Worm (Caenorhabditis elegans): ENCODE data around the gene T01H3.2.

Gene T01H3.2

DNA sequence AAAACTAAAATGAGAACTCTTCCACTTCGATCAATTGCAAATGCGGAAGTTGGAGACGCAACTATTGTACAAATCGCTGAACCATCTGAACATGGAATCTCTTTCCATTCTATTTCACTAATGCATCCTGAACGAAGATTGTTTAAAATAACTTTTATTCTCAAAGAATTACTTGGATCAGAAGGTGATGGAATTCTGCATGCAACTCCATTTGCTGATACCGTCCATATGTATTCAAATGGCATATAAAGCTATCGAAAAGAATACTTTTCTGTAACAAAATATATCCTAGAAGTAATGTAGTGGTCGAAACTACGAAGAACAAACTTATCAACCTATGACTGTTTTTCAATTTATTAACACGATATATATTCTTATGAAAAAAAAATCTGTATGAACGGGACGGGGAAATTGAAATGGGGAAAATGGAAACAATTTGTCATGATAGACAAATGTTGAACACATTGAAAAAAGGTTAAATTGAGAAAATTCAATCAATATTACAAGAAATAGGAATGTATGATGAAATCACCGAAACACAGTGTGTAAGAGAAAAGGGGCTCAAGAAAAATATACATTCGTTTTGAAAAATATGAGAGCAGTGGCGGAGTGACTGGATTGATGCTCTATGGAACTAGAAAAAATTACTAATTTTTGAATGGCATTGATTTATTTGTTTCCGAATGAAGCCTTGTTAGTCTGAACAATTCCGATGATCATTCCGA, at the start of gene T01H3.2:
T01H3.2 (minus strand) TSS at position 251 of the 725 bp plus-strand sequence.
- no peak for TF ChIP-seq pes-1 (GFP tag; IDR thresholded peaks at IDR 0.05)
- no peak for TF ChIP-seq F13C5.2 (tag; optimal IDR thresholded peaks at IDR 0.05)
- TF ChIP-seq scrt-1 (GFP tag; IDR thresholded peaks at IDR 0.05): no peak
- TF ChIP-seq hmg-4 (GFP tag; optimal IDR thresholded peaks at IDR 0.05): no peak
- no peak for TF ChIP-seq tra-4 (tag; optimal IDR thresholded peaks at IDR 0.05)
- TF ChIP-seq ceh-36 (tag; optimal IDR thresholded peaks at IDR 0.05): no peak
- TF ChIP-seq aly-1 (tag; optimal IDR thresholded peaks at IDR 0.05): no peak
- no peak for TF ChIP-seq hmbx-1 (tag; optimal IDR thresholded peaks at IDR 0.05)
- TF ChIP-seq ets-7 (tag; optimal IDR thresholded peaks at IDR 0.05): no peak
- no peak for TF ChIP-seq sea-1 (GFP tag; conservative IDR thresholded peaks at IDR 0.05)
- TF ChIP-seq tbx-11 (GFP tag; IDR thresholded peaks at IDR 0.05): no peak
- TF ChIP-seq hnd-1 (tag; optimal IDR thresholded peaks at IDR 0.05): no peak

DNA sequence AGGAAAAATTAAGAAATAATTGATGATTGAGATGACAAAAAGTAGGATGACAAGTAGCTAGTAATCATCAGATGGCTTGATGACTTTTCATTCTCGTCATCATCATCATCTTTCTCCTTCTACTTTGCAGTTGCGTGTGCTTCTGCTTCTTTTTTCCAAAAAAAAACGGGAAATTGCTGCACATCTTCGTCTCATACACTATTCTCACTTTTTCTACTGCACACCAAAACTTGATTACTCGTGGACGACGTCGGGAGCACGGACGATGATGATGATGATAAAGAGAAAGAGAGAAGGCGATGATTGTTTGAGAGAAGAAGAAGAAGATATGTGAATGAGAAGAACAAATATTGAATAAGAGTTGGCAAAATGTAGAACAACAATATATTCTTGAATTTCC, 43.4 kb upstream of the T01H3.2 start:
- no peak for TF ChIP-seq ceh-36 (tag; optimal IDR thresholded peaks at IDR 0.05)
- no peak for TF ChIP-seq F13C5.2 (tag; optimal IDR thresholded peaks at IDR 0.05)
- TF ChIP-seq ets-7 (tag; optimal IDR thresholded peaks at IDR 0.05): no peak
- TF ChIP-seq tra-4 (tag; optimal IDR thresholded peaks at IDR 0.05): no peak
- no peak for TF ChIP-seq pes-1 (GFP tag; IDR thresholded peaks at IDR 0.05)
- TF ChIP-seq tbx-37 (GFP tag; conservative IDR thresholded peaks at IDR 0.05): no peak
- TF ChIP-seq flt-1 (GFP tag; IDR thresholded peaks at IDR 0.05): no peak

- TF ChIP-seq tbx-37 (GFP tag; conservative IDR thresholded peaks at IDR 0.05) (no peak), tbx-11 (GFP tag; IDR thresholded peaks at IDR 0.05) (no peak), ceh-36 (tag; optimal IDR thresholded peaks at IDR 0.05) (no peak)
Observed at ce11 chrII:7920178-7920577, 42.4 kb upstream of the T01H3.2 start.

- no peak for TF ChIP-seq ama-1 (optimal IDR thresholded peaks at IDR 0.05)
- TF ChIP-seq ceh-13 (GFP tag; optimal IDR thresholded peaks at IDR 0.05): no peak
- TF ChIP-seq sea-1 (GFP tag; conservative IDR thresholded peaks at IDR 0.05): no peak
- no peak for TF ChIP-seq ets-7 (tag; optimal IDR thresholded peaks at IDR 0.05)
- TF ChIP-seq B0310.2 (tag; optimal IDR thresholded peaks at IDR 0.05): no peak
- TF ChIP-seq tra-4 (tag; optimal IDR thresholded peaks at IDR 0.05): no peak
- no peak for TF ChIP-seq scrt-1 (GFP tag; IDR thresholded peaks at IDR 0.05)
- no peak for TF ChIP-seq F13C5.2 (tag; optimal IDR thresholded peaks at IDR 0.05)
- no peak for TF ChIP-seq hnd-1 (tag; optimal IDR thresholded peaks at IDR 0.05)
- TF ChIP-seq flt-1 (GFP tag; IDR thresholded peaks at IDR 0.05): no peak
Observed at ce11 chrII:7911015-7911414, 33.2 kb upstream of the T01H3.2 start, which contains the start of gene ZK675.4. Gene ZK675.4 (plus strand): TSS chrII:7911315.

DNA sequence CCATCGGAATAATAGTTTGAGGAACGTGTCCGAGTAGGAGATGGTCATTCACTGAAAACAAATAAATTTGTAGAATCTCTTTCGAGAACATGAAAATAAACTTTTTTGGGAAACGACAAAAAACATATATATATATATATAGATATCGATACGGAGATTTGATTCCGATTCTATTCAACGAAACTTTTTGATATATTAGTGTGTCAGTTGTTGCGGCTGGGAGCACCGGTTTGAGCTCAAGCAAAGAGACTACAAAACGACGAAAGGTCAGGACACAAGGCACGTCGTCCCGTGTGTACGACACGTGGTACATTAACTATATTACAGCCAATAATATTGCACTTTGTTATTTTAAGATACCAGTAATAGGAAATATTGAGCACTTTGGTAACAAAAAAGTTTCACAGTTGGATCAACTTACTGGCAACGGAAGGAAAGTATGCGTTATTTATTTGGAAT, 29.8 kb upstream of the T01H3.2 start, which contains the start of gene best-23:
best-23 (minus strand) TSS at position 51 of the 459 bp plus-strand sequence.
- TF ChIP-seq aly-1 (tag; optimal IDR thresholded peaks at IDR 0.05) (no peak), F13C5.2 (tag; optimal IDR thresholded peaks at IDR 0.05) (no peak), hnd-1 (tag; optimal IDR thresholded peaks at IDR 0.05) (no peak), scrt-1 (GFP tag; IDR thresholded peaks at IDR 0.05) (no peak), sea-1 (GFP tag; conservative IDR thresholded peaks at IDR 0.05) (no peak), ets-7 (tag; optimal IDR thresholded peaks at IDR 0.05) (no peak), tbx-37 (GFP tag; conservative IDR thresholded peaks at IDR 0.05) (no peak), ceh-36 (tag; optimal IDR thresholded peaks at IDR 0.05) (no peak), pes-1 (GFP tag; IDR thresholded peaks at IDR 0.05) (no peak)

- TF ChIP-seq tra-4 (tag; optimal IDR thresholded peaks at IDR 0.05): no peak
- TF ChIP-seq ets-7 (tag; optimal IDR thresholded peaks at IDR 0.05): no peak
- TF ChIP-seq sea-1 (GFP tag; conservative IDR thresholded peaks at IDR 0.05): no peak
- TF ChIP-seq scrt-1 (GFP tag; IDR thresholded peaks at IDR 0.05): no peak
- no peak for TF ChIP-seq F13C5.2 (tag; optimal IDR thresholded peaks at IDR 0.05)
- TF ChIP-seq aly-1 (tag; optimal IDR thresholded peaks at IDR 0.05): no peak
- TF ChIP-seq hnd-1 (tag; optimal IDR thresholded peaks at IDR 0.05): no peak
- TF ChIP-seq tbx-37 (GFP tag; conservative IDR thresholded peaks at IDR 0.05): no peak
- no peak for TF ChIP-seq ceh-13 (GFP tag; optimal IDR thresholded peaks at IDR 0.05)
- no peak for TF ChIP-seq B0310.2 (tag; optimal IDR thresholded peaks at IDR 0.05)
- TF ChIP-seq flt-1 (GFP tag; IDR thresholded peaks at IDR 0.05): no peak
- no peak for TF ChIP-seq pes-1 (GFP tag; IDR thresholded peaks at IDR 0.05)
- no peak for TF ChIP-seq ceh-36 (tag; optimal IDR thresholded peaks at IDR 0.05)
Observed at ce11 chrII:7901990-7902389, 24.2 kb upstream of the T01H3.2 start.

- TF ChIP-seq hnd-1 (tag; optimal IDR thresholded peaks at IDR 0.05): no peak
- no peak for TF ChIP-seq tbx-37 (GFP tag; conservative IDR thresholded peaks at IDR 0.05)
- no peak for TF ChIP-seq pes-1 (GFP tag; IDR thresholded peaks at IDR 0.05)
- no peak for TF ChIP-seq aly-1 (tag; optimal IDR thresholded peaks at IDR 0.05)
- no peak for TF ChIP-seq sea-1 (GFP tag; conservative IDR thresholded peaks at IDR 0.05)
- TF ChIP-seq tbx-11 (GFP tag; IDR thresholded peaks at IDR 0.05): no peak
- TF ChIP-seq tra-4 (tag; optimal IDR thresholded peaks at IDR 0.05): no peak
- TF ChIP-seq scrt-1 (GFP tag; IDR thresholded peaks at IDR 0.05): no peak
- no peak for TF ChIP-seq ceh-36 (tag; optimal IDR thresholded peaks at IDR 0.05)
- TF ChIP-seq B0310.2 (tag; optimal IDR thresholded peaks at IDR 0.05): no peak
- TF ChIP-seq hmbx-1 (tag; optimal IDR thresholded peaks at IDR 0.05): no peak
- no peak for TF ChIP-seq ceh-13 (GFP tag; optimal IDR thresholded peaks at IDR 0.05)
- no peak for TF ChIP-seq ets-7 (tag; optimal IDR thresholded peaks at IDR 0.05)
- TF ChIP-seq F13C5.2 (tag; optimal IDR thresholded peaks at IDR 0.05): no peak
- TF ChIP-seq ama-1 (optimal IDR thresholded peaks at IDR 0.05): no peak
- no peak for TF ChIP-seq hmg-4 (GFP tag; optimal IDR thresholded peaks at IDR 0.05)
- TF ChIP-seq flt-1 (GFP tag; IDR thresholded peaks at IDR 0.05): no peak
Observed at ce11 chrII:7900762-7901161, 23.0 kb upstream of the T01H3.2 start.

All from whole organism, early embryonic.